Fruit fly (Drosophila melanogaster) whole organism, wandering third instar larva: ENCODE results near the gene rno.

Experiments
- Abd-B ChIP-seq: fragments of >200 bp; optimal IDR thresholded peaks from 2 replicates; lab custom pipeline; 2017; ENCODE audit warnings: missing biosample characterization, missing genetic modification characterization
- CG32264 ChIP-seq: fragments of 200-800 bp; sonication (Bioruptor generic); optimal IDR thresholded peaks from 2 replicates; lab custom pipeline; 2016; ENCODE audit warnings: missing biosample characterization, missing genetic modification characterization
- CG9705 ChIP-seq: fragments of 200-800 bp; sonication (Bioruptor generic); optimal IDR thresholded peaks from 2 replicates; lab custom pipeline; 2018; ENCODE audit warnings: missing biosample characterization, mild to moderate bottlenecking, missing genetic modification characterization
- CrebA ChIP-seq: fragments of 200-800 bp; sonication (Bioruptor generic); optimal IDR thresholded peaks from 2 replicates; lab custom pipeline; 2016; ENCODE audit warnings: missing biosample characterization, mild to moderate bottlenecking, missing genetic modification characterization, borderline replicate concordance
- Dfd ChIP-seq: fragments of >200 bp; optimal IDR thresholded peaks from 2 replicates; lab custom pipeline; 2017; ENCODE audit warnings: missing biosample characterization, missing genetic modification characterization
- Dif ChIP-seq: fragments of 200-275, 200-300 bp; sonication (Bioruptor generic); optimal IDR thresholded peaks from 2 replicates; lab custom pipeline; 2018; ENCODE audit warnings: missing biosample characterization, missing genetic modification characterization; ENCODE audit not compliant: partially characterized antibody
- GATAd ChIP-seq: sonication (Bioruptor generic); optimal IDR thresholded peaks from 2 replicates; lab custom pipeline; 2016; ENCODE audit warnings: missing biosample characterization, missing genetic modification characterization
- HLH106 ChIP-seq: fragments of 200-800 bp; optimal IDR thresholded peaks from 3 replicates; lab custom pipeline; 2019; ENCODE audit warnings: missing biosample characterization, mild to moderate bottlenecking, missing genetic modification characterization, moderate library complexity
- Hnf4 ChIP-seq: fragments of 200-800 bp; sonication (Bioruptor generic); optimal IDR thresholded peaks from 2 replicates; lab custom pipeline; 2016; ENCODE audit warnings: missing biosample characterization, mild to moderate bottlenecking, missing genetic modification characterization
- Hr78 ChIP-seq: fragments of >200 bp; optimal IDR thresholded peaks from 2 replicates; lab custom pipeline; 2017; ENCODE audit warnings: missing biosample characterization, missing genetic modification characterization
- Hr83 ChIP-seq: fragments of 200-300 bp; sonication (Bioruptor generic); optimal IDR thresholded peaks from 2 replicates; lab custom pipeline; 2016; ENCODE audit warnings: missing biosample characterization, mild to moderate bottlenecking, missing genetic modification characterization, moderate library complexity; ENCODE audit not compliant: poor library complexity, severe bottlenecking
- Jra ChIP-seq: sonication (Bioruptor generic); optimal IDR thresholded peaks from 2 replicates; lab custom pipeline; 2016; ENCODE audit warnings: missing biosample characterization, missing genetic modification characterization
- Mio ChIP-seq: sonication (Bioruptor generic); optimal IDR thresholded peaks from 2 replicates; lab custom pipeline; 2016; ENCODE audit warnings: missing biosample characterization, missing genetic modification characterization
- Myc ChIP-seq: fragments of >200 bp; optimal IDR thresholded peaks from 2 replicates; lab custom pipeline; 2017
- OdsH ChIP-seq: fragments of 200-800 bp; sonication (Bioruptor generic); optimal IDR thresholded peaks from 2 replicates; lab custom pipeline; 2016; ENCODE audit warnings: missing biosample characterization, mild to moderate bottlenecking, missing genetic modification characterization
- Rel ChIP-seq, 2 experiments: fragments of 200-800 bp; sonication (Bioruptor generic) in 1 of 2; optimal IDR thresholded peaks; 2 replicates in 1 of 2; 3 replicates in 1 of 2; lab custom pipeline; 2016 to 2019; ENCODE audit warnings: mild to moderate bottlenecking in 2 of 2, missing biosample characterization in 2 of 2, missing genetic modification characterization in 2 of 2, moderate library complexity in 1 of 2
- Sp1 ChIP-seq: fragments of 200-800 bp; sonication (Bioruptor generic); optimal IDR thresholded peaks from 3 replicates; lab custom pipeline; 2019; ENCODE audit warnings: missing biosample characterization, mild to moderate bottlenecking, missing genetic modification characterization, moderate library complexity
- br ChIP-seq: fragments of 200-800 bp; sonication (Bioruptor generic); optimal IDR thresholded peaks from 2 replicates; lab custom pipeline; 2016; ENCODE audit warnings: missing biosample characterization, missing genetic modification characterization
- brk ChIP-seq: fragments of 200-800 bp; sonication (Bioruptor generic); optimal IDR thresholded peaks from 2 replicates; lab custom pipeline; 2016; ENCODE audit warnings: missing biosample characterization, mild to moderate bottlenecking, missing genetic modification characterization
- dl ChIP-seq, 2 experiments: fragments of 175-275, 200-275 bp in 1 of 2; fragments of 200-275 bp in 1 of 2; sonication (Bioruptor generic); optimal IDR thresholded peaks; lab custom pipeline; 2018; ENCODE audit warnings: mild to moderate bottlenecking in 2 of 2, missing biosample characterization in 2 of 2, missing genetic modification characterization in 2 of 2, moderate library complexity in 2 of 2; ENCODE audit not compliant: partially characterized antibody in 2 of 2, insufficient read depth in 1 of 2
- dmrt93B ChIP-seq: fragments of 200-800 bp; sonication (Bioruptor generic); optimal IDR thresholded peaks from 2 replicates; lab custom pipeline; 2018; ENCODE audit warnings: missing biosample characterization, mild to moderate bottlenecking, missing genetic modification characterization
- dsf ChIP-seq: sonication (Bioruptor generic); optimal IDR thresholded peaks from 2 replicates; lab custom pipeline; 2016; ENCODE audit warnings: missing biosample characterization, missing genetic modification characterization, borderline replicate concordance
- ey ChIP-seq: fragments of 200-800 bp; sonication (Bioruptor generic); optimal IDR thresholded peaks from 2 replicates; lab custom pipeline; 2016; ENCODE audit warnings: missing biosample characterization, missing genetic modification characterization
- foxo ChIP-seq, 2 experiments: fragments of 200-800 bp; sonication (Bioruptor generic); optimal IDR thresholded peaks; 2 replicates in 1 of 2; 3 replicates in 1 of 2; lab custom pipeline; 2016 to 2017; ENCODE audit warnings: missing biosample characterization in 2 of 2, missing genetic modification characterization in 2 of 2
- fru ChIP-seq: fragments of 200-800 bp; sonication (Bioruptor generic); optimal IDR thresholded peaks from 3 replicates; lab custom pipeline; 2016; ENCODE audit warnings: missing biosample characterization, mild to moderate bottlenecking, missing genetic modification characterization
- h ChIP-seq: fragments of 200-800 bp; sonication (Bioruptor generic); optimal IDR thresholded peaks from 3 replicates; lab custom pipeline; 2016; ENCODE audit warnings: missing biosample characterization, mild to moderate bottlenecking, missing genetic modification characterization
- jim ChIP-seq: fragments of 175-275, 200-325 bp; sonication (Bioruptor generic); optimal IDR thresholded peaks from 2 replicates; lab custom pipeline; 2016; ENCODE audit warnings: missing biosample characterization, mild to moderate bottlenecking, missing genetic modification characterization
- lola ChIP-seq: fragments of >200 bp; optimal IDR thresholded peaks from 2 replicates; lab custom pipeline; 2017; ENCODE audit warnings: missing biosample characterization, missing genetic modification characterization
- pan ChIP-seq: fragments of >200 bp; optimal IDR thresholded peaks from 2 replicates; lab custom pipeline; 2017
- psq ChIP-seq: fragments of 200-800 bp; sonication (Bioruptor generic); optimal IDR thresholded peaks from 3 replicates; lab custom pipeline; 2017; ENCODE audit warnings: missing biosample characterization, mild to moderate bottlenecking, missing genetic modification characterization, moderate library complexity
- rgr ChIP-seq: fragments of 200-800 bp; sonication (Bioruptor generic); optimal IDR thresholded peaks from 3 replicates; lab custom pipeline; 2016; ENCODE audit warnings: missing biosample characterization, mild to moderate bottlenecking, missing genetic modification characterization
- sage ChIP-seq: fragments of 200-800 bp; sonication (Bioruptor generic); optimal IDR thresholded peaks from 2 replicates; lab custom pipeline; 2016; ENCODE audit warnings: missing biosample characterization, mild to moderate bottlenecking, missing genetic modification characterization
- sv ChIP-seq: fragments of 200-800 bp; sonication (Bioruptor generic); optimal IDR thresholded peaks from 3 replicates; lab custom pipeline; 2016; ENCODE audit warnings: missing biosample characterization, missing genetic modification characterization
- tai ChIP-seq: sonication (Bioruptor generic); optimal IDR thresholded peaks from 2 replicates; lab custom pipeline; 2016; ENCODE audit warnings: missing biosample characterization, missing genetic modification characterization
- usp ChIP-seq: fragments of >200 bp; optimal IDR thresholded peaks from 2 replicates; lab custom pipeline; 2017; ENCODE audit warnings: missing biosample characterization, missing genetic modification characterization
- woc ChIP-seq: sonication (Bioruptor generic); optimal IDR thresholded peaks from 2 replicates; lab custom pipeline; 2016; ENCODE audit warnings: missing biosample characterization, mild to moderate bottlenecking, missing genetic modification characterization

rno gene

dm6 chr3L:205723-206284, 6.2 kb upstream of the rno start, which contains the start of the genes Gk1 and CG13876 (continued):
- TF ChIP-seq Mio (GFP tag; lab: Kevin White, UChicago): no peak
- TF ChIP-seq Myc (lab: Kevin White, UChicago): peak; percentile 6

dm6 chr3L:203536-204135, 4.1 kb upstream of the rno start, which contains the start of gene NitFhit:
Gene NitFhit (plus strand): TSS chr3L:203730.
- TF ChIP-seq ey (GFP tag; lab: Kevin White, UChicago): no peak
- TF ChIP-seq br (GFP tag; lab: Kevin White, UChicago): no peak
- TF ChIP-seq Rel (GFP tag; optimal IDR thresholded peaks at IDR 0.05; lab: Kevin White, UChicago): no peak
- peak; percentile 32 for TF ChIP-seq Rel (tag; optimal IDR thresholded peaks at IDR 0.05; lab: Kevin White, UChicago)
- no peak for TF ChIP-seq h
- TF ChIP-seq dmrt93B (GFP tag; lab: Kevin White, UChicago): no peak
- no peak for TF ChIP-seq psq (GFP tag; lab: Kevin White, UChicago)
- no peak for TF ChIP-seq CrebA
- TF ChIP-seq GATAd (GFP tag; lab: Kevin White, UChicago): no peak
- no peak for TF ChIP-seq Hr78 (GFP tag; lab: Kevin White, UChicago)
- no peak for TF ChIP-seq CG32264
- TF ChIP-seq sv (GFP tag; lab: Kevin White, UChicago): no peak
- peak; percentile 38 for TF ChIP-seq fru (GFP tag; lab: Kevin White, UChicago)
- TF ChIP-seq Myc (lab: Kevin White, UChicago): peak; percentile 6
- no peak for TF ChIP-seq dl (GFP tag; optimal IDR thresholded peaks at IDR 0.05; lab: Kevin White, UChicago; ENCODE audit: insufficient read depth in 1 of 2, partially characterized antibody in 2 of 2)

- TF ChIP-seq Sp1 (GFP tag; lab: Kevin White, UChicago): no peak
- TF ChIP-seq Rel (GFP tag; optimal IDR thresholded peaks at IDR 0.05; lab: Kevin White, UChicago): no peak
- TF ChIP-seq Rel (tag; optimal IDR thresholded peaks at IDR 0.05; lab: Kevin White, UChicago): peak; percentile 12
- TF ChIP-seq GATAd (GFP tag; lab: Kevin White, UChicago): no peak
- TF ChIP-seq dl (GFP tag; optimal IDR thresholded peaks at IDR 0.05; lab: Kevin White, UChicago; ENCODE audit: insufficient read depth in 1 of 2, partially characterized antibody in 2 of 2): peak in 1 of 2 experiments; percentile 64
- TF ChIP-seq dsf (GFP tag; lab: Kevin White, UChicago): no peak
- TF ChIP-seq usp (GFP tag; lab: Kevin White, UChicago): no peak
- no peak for TF ChIP-seq fru (GFP tag; lab: Kevin White, UChicago)
- TF ChIP-seq CrebA: no peak
- no peak for TF ChIP-seq brk (GFP tag; lab: Kevin White, UChicago)
- no peak for TF ChIP-seq rgr
- TF ChIP-seq h: no peak
- TF ChIP-seq jim (GFP tag; lab: Kevin White, UChicago): no peak
- TF ChIP-seq Dif (GFP tag; lab: Kevin White, UChicago): peak; percentile 98
- TF ChIP-seq br (GFP tag; lab: Kevin White, UChicago): no peak
- TF ChIP-seq Abd-B: no peak
- TF ChIP-seq pan (lab: Kevin White, UChicago): no peak
- no peak for TF ChIP-seq Hr78 (GFP tag; lab: Kevin White, UChicago)
- no peak for TF ChIP-seq woc
- no peak for TF ChIP-seq Dfd (GFP tag; lab: Kevin White, UChicago)
- TF ChIP-seq OdsH: no peak
- no peak for TF ChIP-seq foxo (GFP tag; optimal IDR thresholded peaks at IDR 0.05; lab: Kevin White, UChicago)
- no peak for TF ChIP-seq ey (GFP tag; lab: Kevin White, UChicago)
- TF ChIP-seq CG32264: no peak
- no peak for TF ChIP-seq psq (GFP tag; lab: Kevin White, UChicago)
Observed at dm6 chr3L:199050-199745, 364 bp downstream of the rno start.

- TF ChIP-seq Myc (lab: Kevin White, UChicago) (no peak), Dif (GFP tag; lab: Kevin White, UChicago) (no peak), fru (GFP tag; lab: Kevin White, UChicago) (peak; percentile 89), Hnf4 (no peak), jim (GFP tag; lab: Kevin White, UChicago) (no peak), CG9705 (peak; percentile 78), Hr83 (GFP tag; lab: Kevin White, UChicago) (peak; percentile 78), sv (GFP tag; lab: Kevin White, UChicago) (peak; percentile 90), Abd-B (no peak), Jra (GFP tag; lab: Kevin White, UChicago) (peak; percentile 97), usp (GFP tag; lab: Kevin White, UChicago) (no peak), dmrt93B (GFP tag; lab: Kevin White, UChicago) (no peak), Mio (GFP tag; lab: Kevin White, UChicago) (no peak), dl (GFP tag; optimal IDR thresholded peaks at IDR 0.05; lab: Kevin White, UChicago; ENCODE audit: insufficient read depth in 1 of 2, partially characterized antibody in 2 of 2) (no peak), br (GFP tag; lab: Kevin White, UChicago) (peak; percentile 90), sage (no peak), GATAd (GFP tag; lab: Kevin White, UChicago) (no peak), psq (GFP tag; lab: Kevin White, UChicago) (peak; percentile 80), pan (lab: Kevin White, UChicago) (no peak), tai (GFP tag; lab: Kevin White, UChicago) (no peak), brk (GFP tag; lab: Kevin White, UChicago) (no peak), rgr (no peak), Rel (GFP tag; optimal IDR thresholded peaks at IDR 0.05; lab: Kevin White, UChicago) (no peak), Rel (tag; optimal IDR thresholded peaks at IDR 0.05; lab: Kevin White, UChicago) (no peak), CrebA (no peak), ey (GFP tag; lab: Kevin White, UChicago) (peak; percentile 91), lola (no peak), HLH106 (tag; lab: Kevin White, UChicago) (peak; percentile 87), Dfd (GFP tag; lab: Kevin White, UChicago) (no peak)
Observed at dm6 chr3L:184251-184650, 15.3 kb downstream of the rno start, which contains the start of the genes CG34140, Mkp and Mtch. Gene CG34140 (minus strand): TSS chr3L:184424. Gene Mkp (minus strand): TSS chr3L:184540. Gene Mtch (plus strand): TSS chr3L:184626.
